Fruit fly (Drosophila melanogaster): Measurements from ENCODE around the gene CG14050.
A peak's percentile ranks its signal among the peaks of the same experiment; 100 is the strongest.

CG14050 gene

dm6 chrX:2283470-2283869, 42.5 kb downstream of the CG14050 start:
- no peak for TF ChIP-seq CrebA (GFP tag; optimal IDR thresholded peaks at IDR 0.05; ENCODE audit: borderline replicate concordance)
- TF ChIP-seq N (GFP tag; optimal IDR thresholded peaks at IDR 0.05): no peak
- no peak for TF ChIP-seq rgr (GFP tag; optimal IDR thresholded peaks at IDR 0.05)
- TF ChIP-seq psq (GFP tag; optimal IDR thresholded peaks at IDR 0.05): peak; percentile 56
- no peak for TF ChIP-seq HLH106 (tag; optimal IDR thresholded peaks at IDR 0.05)
- TF ChIP-seq fru (GFP tag; optimal IDR thresholded peaks at IDR 0.05): no peak
- TF ChIP-seq Sp1 (GFP tag; optimal IDR thresholded peaks at IDR 0.05): peak; percentile 23
- no peak for TF ChIP-seq Myc (optimal IDR thresholded peaks at IDR 0.05)
- TF ChIP-seq sage (GFP tag; optimal IDR thresholded peaks at IDR 0.05): no peak

- TF ChIP-seq Hr83 (GFP tag; optimal IDR thresholded peaks at IDR 0.05; ENCODE audit: poor library complexity, severe bottlenecking) (no peak), Vsx2 (GFP tag; optimal IDR thresholded peaks at IDR 0.05; ENCODE audit: partially characterized antibody) (no peak), br (GFP tag; optimal IDR thresholded peaks at IDR 0.05) (no peak), sv (GFP tag; optimal IDR thresholded peaks at IDR 0.05) (no peak), CG32264 (GFP tag; optimal IDR thresholded peaks at IDR 0.05) (no peak)
Observed at dm6 chrX:2278782-2279304, 47.2 kb downstream of the CG14050 start.

- TF ChIP-seq sage (GFP tag; optimal IDR thresholded peaks at IDR 0.05): no peak
Observed at dm6 chrX:2275249-2275872, 50.7 kb downstream of the CG14050 start, which contains the start of gene Vml. Gene Vml, plus strand, starts transcription at chrX:2275822.

Measured in whole organism, wandering third instar larva.